Worm (Caenorhabditis elegans) whole organism, L2 larva: ENCODE measurements around the gene cpr-4.

ENCODE experiments used
- lin-11 ChIP-seq: fragments of 150-350 bp; sonication (generic microtip); optimal IDR thresholded peaks from 2 replicates; lab custom pipeline; 2014; ENCODE audit warnings: missing biosample characterization, missing genetic modification characterization, inconsistent platforms, mixed read lengths
- snpc-4 ChIP-seq: fragments of 150-350 bp; optimal IDR thresholded peaks from 2 replicates; lab custom pipeline; 2014; ENCODE audit warnings: missing biosample characterization, missing genetic modification characterization
- zag-1 ChIP-seq: fragments of 150-350 bp; optimal IDR thresholded peaks from 2 replicates; lab custom pipeline; 2014; ENCODE audit warnings: missing biosample characterization, missing genetic modification characterization

- TF ChIP-seq snpc-4 (tag; lab: Kevin White, UChicago) (no peak), lin-11 (no peak), zag-1 (no peak)
Observed at ce11 chrV:6645810-6646209, 31.3 kb downstream of the cpr-4 start.
